Worm (Caenorhabditis elegans): ENCODE results near the gene B0280.17.

Gene B0280.17

ce11 chrIII:7162065-7162762, 26.3 kb upstream of the B0280.17 start, which contains the start of the genes syf-2 and K04G7.1 (continued):
- TF ChIP-seq mab-9 (GFP tag; IDR thresholded peaks at IDR 0.05) (peak; percentile 61; the same call in 1 of the 2 replicates), lin-39 (tag; optimal IDR thresholded peaks at IDR 0.05) (peak; percentile 76), lin-13 (GFP tag; optimal IDR thresholded peaks at IDR 0.05) (peak; percentile 100), unc-62 (GFP tag; optimal IDR thresholded peaks at IDR 0.05) (no peak), F16B12.6 (tag; optimal IDR thresholded peaks at IDR 0.05) (peak; percentile 60), nhr-47 (tag; optimal IDR thresholded peaks at IDR 0.05) (peak; percentile 90), lin-35 (GFP tag; optimal IDR thresholded peaks at IDR 0.05) (peak; percentile 93 to 96), fkh-10 (GFP tag; optimal IDR thresholded peaks at IDR 0.05) (peak; percentile 71), rnt-1 (tag; optimal IDR thresholded peaks at IDR 0.05) (peak; percentile 84), ztf-4 (tag; optimal IDR thresholded peaks at IDR 0.05) (peak; percentile 77), nhr-84 (tag; optimal IDR thresholded peaks at IDR 0.05) (no peak), sup-37 (GFP tag; optimal IDR thresholded peaks at IDR 0.05) (no peak), grh-1 (GFP tag; IDR thresholded peaks at IDR 0.05) (peak; percentile 80), C04F5.9 (tag; optimal IDR thresholded peaks at IDR 0.05) (peak; percentile 64), lin-15B (tag; optimal IDR thresholded peaks at IDR 0.05) (peak; percentile 99), jun-1 (tag; optimal IDR thresholded peaks at IDR 0.05) (peak; percentile 86), C16A3.4 (tag; optimal IDR thresholded peaks at IDR 0.05) (peak; percentile 93), nhr-237 (tag; optimal IDR thresholded peaks at IDR 0.05) (peak; percentile 74), skn-1 (tag; optimal IDR thresholded peaks at IDR 0.05) (peak; percentile 93), efl-1 (optimal IDR thresholded peaks at IDR 0.05) (peak; percentile 88 to 93), efl-1 (GFP tag; optimal IDR thresholded peaks at IDR 0.05 in 1 of 2) (peak; percentile 89 to 99), fkh-4 (tag; optimal IDR thresholded peaks at IDR 0.05; ENCODE audit: borderline replicate concordance) (peak; percentile 14), lsy-2 (tag; optimal IDR thresholded peaks at IDR 0.05) (peak; percentile 95), nhr-12 (tag; optimal IDR thresholded peaks at IDR 0.05) (no peak), ceh-63 (GFP tag; optimal IDR thresholded peaks at IDR 0.05) (no peak), hlh-4 (tag; optimal IDR thresholded peaks at IDR 0.05) (no peak), xbp-1 (tag; optimal IDR thresholded peaks at IDR 0.05) (peak; percentile 91), ama-1 (optimal IDR thresholded peaks at IDR 0.05) (peak; percentile 56), elt-3 (tag; optimal IDR thresholded peaks at IDR 0.05) (peak in 3 of 6 experiments; percentile 58 to 89 (median 59)), ceh-88 (GFP tag; IDR thresholded peaks at IDR 0.05) (peak; percentile 72; the same call in 1 of the 2 replicates), aly-2 (tag; optimal IDR thresholded peaks at IDR 0.05) (peak; percentile 8), mep-1 (tag; optimal IDR thresholded peaks at IDR 0.05) (peak; percentile 86), nhr-20 (tag; optimal IDR thresholded peaks at IDR 0.05) (peak; percentile 90), irx-1 (tag; optimal IDR thresholded peaks at IDR 0.05) (peak; percentile 70), nhr-90 (tag; optimal IDR thresholded peaks at IDR 0.05; ENCODE audit: poor library complexity) (peak; percentile 80), nhr-85 (tag) (peak; percentile 97), nhr-76 (tag; optimal IDR thresholded peaks at IDR 0.05) (no peak), ztf-11 (tag; optimal IDR thresholded peaks at IDR 0.05) (peak in 1 of 2 experiments; percentile 57), fkh-8 (tag; optimal IDR thresholded peaks at IDR 0.05) (peak; percentile 95), aha-1 (tag; optimal IDR thresholded peaks at IDR 0.05) (peak; percentile 72), tlp-1 (tag; optimal IDR thresholded peaks at IDR 0.05) (no peak), efl-3 (GFP tag; optimal IDR thresholded peaks at IDR 0.05) (no peak), zag-1 (tag; optimal IDR thresholded peaks at IDR 0.05) (peak; percentile 20), sptf-1 (tag; optimal IDR thresholded peaks at IDR 0.05) (no peak), nhr-77 (tag; optimal IDR thresholded peaks at IDR 0.05) (peak; percentile 89), elt-2 (tag; optimal IDR thresholded peaks at IDR 0.05) (peak; percentile 45), ets-5 (GFP tag; IDR thresholded peaks at IDR 0.05) (no peak), nhr-71 (tag; optimal IDR thresholded peaks at IDR 0.05) (peak; percentile 95), snu-23 (GFP tag; optimal IDR thresholded peaks at IDR 0.05) (peak; percentile 92)
